Worm (Caenorhabditis elegans): Measurements from ENCODE around the gene nhr-61.

The nhr-61 gene

ce11 chrII:14778092-14778491 lies 40.3 kb downstream of the nhr-61 start, which contains the start of gene Y54E2A.8:
Y54E2A.8 (plus strand) TSS chrII:14778345.
- TF ChIP-seq nhr-76 (tag; optimal IDR thresholded peaks at IDR 0.05) (no peak), nhr-11 (tag; optimal IDR thresholded peaks at IDR 0.05) (no peak), mml-1 (tag; optimal IDR thresholded peaks at IDR 0.05) (no peak), unc-39 (tag; optimal IDR thresholded peaks at IDR 0.05) (no peak), lin-15B (tag; optimal IDR thresholded peaks at IDR 0.05) (no peak), egl-5 (tag; optimal IDR thresholded peaks at IDR 0.05) (no peak), nhr-67 (tag; optimal IDR thresholded peaks at IDR 0.05) (no peak), zag-1 (tag; optimal IDR thresholded peaks at IDR 0.05) (no peak), ama-1 (optimal IDR thresholded peaks at IDR 0.05) (no peak), nhr-43 (tag; optimal IDR thresholded peaks at IDR 0.05; ENCODE audit: poor library complexity, severe bottlenecking) (no peak), pha-4 (tag; optimal IDR thresholded peaks at IDR 0.05) (no peak), snpc-4 (tag; optimal IDR thresholded peaks at IDR 0.05) (no peak), skn-1 (tag; optimal IDR thresholded peaks at IDR 0.05) (no peak), pqm-1 (tag; optimal IDR thresholded peaks at IDR 0.05) (no peak), unc-62 (GFP tag; optimal IDR thresholded peaks at IDR 0.05) (no peak), nfya-1 (tag; optimal IDR thresholded peaks at IDR 0.05; ENCODE audit: insufficient read depth) (no peak), daf-12 (tag; optimal IDR thresholded peaks at IDR 0.05) (no peak)

- TF ChIP-seq tbx-2 (tag; optimal IDR thresholded peaks at IDR 0.05) = no peak
- TF ChIP-seq elt-2 (tag; optimal IDR thresholded peaks at IDR 0.05) = no peak
- no peak for TF ChIP-seq mdl-1 (tag; optimal IDR thresholded peaks at IDR 0.05)
- TF ChIP-seq nhr-67 (tag; optimal IDR thresholded peaks at IDR 0.05) = no peak
- no peak for TF ChIP-seq nfya-1 (tag; optimal IDR thresholded peaks at IDR 0.05; ENCODE audit: insufficient read depth)
- TF ChIP-seq fkh-10 (GFP tag; optimal IDR thresholded peaks at IDR 0.05) = no peak
- no peak for TF ChIP-seq egl-5 (tag; optimal IDR thresholded peaks at IDR 0.05)
- TF ChIP-seq pha-4 (tag; optimal IDR thresholded peaks at IDR 0.05) = no peak
- no peak for TF ChIP-seq nhr-28 (tag; optimal IDR thresholded peaks at IDR 0.05)
- no peak for TF ChIP-seq nhr-12 (tag; optimal IDR thresholded peaks at IDR 0.05)
- TF ChIP-seq R02D3.7 (tag; optimal IDR thresholded peaks at IDR 0.05) = no peak
- TF ChIP-seq egl-27 (tag; optimal IDR thresholded peaks at IDR 0.05) = no peak
- TF ChIP-seq snpc-4 (tag; optimal IDR thresholded peaks at IDR 0.05) = no peak
- no peak for TF ChIP-seq nhr-11 (tag; optimal IDR thresholded peaks at IDR 0.05)
- no peak for TF ChIP-seq ceh-82 (tag; optimal IDR thresholded peaks at IDR 0.05)
- TF ChIP-seq daf-12 (tag; optimal IDR thresholded peaks at IDR 0.05) = no peak
Measured at ce11 chrII:14772956-14773788, 45.2 kb downstream of the nhr-61 start, which contains the start of gene Y54E2A.7. Y54E2A.7 (minus strand) TSS chrII:14773006.

ce11 chrII:14772113-14772512 lies 46.2 kb downstream of the nhr-61 start:
- TF ChIP-seq snpc-4 (tag; optimal IDR thresholded peaks at IDR 0.05) (no peak), elt-1 (tag; optimal IDR thresholded peaks at IDR 0.05) (no peak), nhr-11 (tag; optimal IDR thresholded peaks at IDR 0.05) (no peak), ZK546.5 (tag; optimal IDR thresholded peaks at IDR 0.05) (no peak), fos-1 (tag; optimal IDR thresholded peaks at IDR 0.05) (no peak), ztf-11 (tag; optimal IDR thresholded peaks at IDR 0.05) (no peak), egl-27 (tag; optimal IDR thresholded peaks at IDR 0.05) (no peak), lin-15B (tag; optimal IDR thresholded peaks at IDR 0.05) (no peak), elt-3 (tag; optimal IDR thresholded peaks at IDR 0.05) (no peak), nhr-43 (tag; optimal IDR thresholded peaks at IDR 0.05; ENCODE audit: poor library complexity, severe bottlenecking) (no peak), fkh-10 (GFP tag; optimal IDR thresholded peaks at IDR 0.05) (no peak), pha-4 (tag; optimal IDR thresholded peaks at IDR 0.05) (no peak), unc-39 (tag; optimal IDR thresholded peaks at IDR 0.05) (no peak), R02D3.7 (tag; optimal IDR thresholded peaks at IDR 0.05) (no peak), nhr-67 (tag; optimal IDR thresholded peaks at IDR 0.05) (no peak), lsy-12 (tag; optimal IDR thresholded peaks at IDR 0.05) (no peak)

- TF ChIP-seq nhr-237 (tag; optimal IDR thresholded peaks at IDR 0.05) = no peak
- no peak for TF ChIP-seq fos-1 (tag; optimal IDR thresholded peaks at IDR 0.05)
- TF ChIP-seq nhr-77 (tag; optimal IDR thresholded peaks at IDR 0.05) = no peak
- no peak for TF ChIP-seq eor-1 (tag; optimal IDR thresholded peaks at IDR 0.05)
- no peak for TF ChIP-seq zag-1 (tag; optimal IDR thresholded peaks at IDR 0.05)
- TF ChIP-seq lin-39 (tag; optimal IDR thresholded peaks at IDR 0.05) = no peak
Measured at ce11 chrII:14771096-14771495, 47.2 kb downstream of the nhr-61 start.
